Worm (Caenorhabditis elegans) whole organism, late embryonic: Measurements from ENCODE around the gene acox-1.5.

Source experiments
- ama-1 ChIP-seq: fragments of 150-350 bp; optimal IDR thresholded peaks from 2 replicates; lab custom pipeline; 2014
- dve-1 ChIP-seq: sonication (generic microtip); optimal IDR thresholded peaks from 2 replicates; lab custom pipeline; 2017; ENCODE audit warnings: antibody characterized with exemption, mild to moderate bottlenecking, missing genetic modification characterization, missing compliant biosample characterization
- pros-1 ChIP-seq: fragments of 150-350 bp; optimal IDR thresholded peaks from 2 replicates; lab custom pipeline; 2014; ENCODE audit warnings: missing biosample characterization, missing genetic modification reagents, missing genetic modification characterization
- sox-2 ChIP-seq: fragments of 200-800 bp; sonication (Bioruptor generic); IDR thresholded peaks from 2 replicates; pipeline ENCODE4 v1.3.6; 2022; ENCODE audit warnings: missing genetic modification reagents, missing genetic modification characterization, missing compliant biosample characterization

ce11 chrIII:9542280-9542679 lies 49.7 kb downstream of the acox-1.5 start, which contains the start of gene mut-7:
- TF ChIP-seq sox-2 (GFP tag; lab: Robert Waterston, UW) (no peak), dve-1 (tag; lab: Kevin White, UChicago) (no peak), ama-1 (lab: Kevin White, UChicago) (no peak), pros-1 (tag; lab: Kevin White, UChicago) (no peak)
